Worm (Caenorhabditis elegans) whole organism, L4 larva: Measurements from ENCODE around the gene Y50D4A.6.

ENCODE experiments used
- R02D3.7 ChIP-seq: fragments of 150-350 bp; sonication (generic microtip); optimal IDR thresholded peaks from 3 replicates; lab custom pipeline; 2014; ENCODE audit warnings: missing biosample characterization, missing genetic modification characterization
- egl-43 ChIP-seq: fragments of 200-800 bp; sonication (Bioruptor generic); IDR thresholded peaks from 2 replicates; pipeline ENCODE4 v1.3.6; 2022; ENCODE audit warnings: missing genetic modification reagents, missing genetic modification characterization, missing compliant biosample characterization
- mdl-1 ChIP-seq, 2 experiments: fragments of 150-350 bp in 1 of 2; sonication (generic microtip) in 1 of 2; optimal IDR thresholded peaks; 2 replicates each; lab custom pipeline; 2014 to 2017; ENCODE audit warnings: missing biosample characterization in 2 of 2, missing genetic modification characterization in 2 of 2
- nhr-237 ChIP-seq: sonication (generic microtip); optimal IDR thresholded peaks from 2 replicates; lab custom pipeline; 2017; ENCODE audit warnings: missing biosample characterization, missing genetic modification characterization
- set-16 ChIP-seq: fragments of 200-800 bp; sonication (Bioruptor generic); IDR thresholded peaks from 2 replicates; pipeline ENCODE4 v1.3.6; 2022; ENCODE audit warnings: missing genetic modification reagents, missing genetic modification characterization, missing compliant biosample characterization
- unc-62 ChIP-seq, 3 experiments: fragments of 150-350 bp in 1 of 3; sonication (generic microtip); optimal IDR thresholded peaks in 2 of 3; peaks in 1 of 3; 1 replicate in 1 of 3; 2 replicates in 2 of 3; lab custom pipeline; 2014 to 2017; ENCODE audit warnings: missing biosample characterization in 3 of 3, missing genetic modification characterization in 3 of 3, missing genetic modification reagents in 3 of 3, missing genotype in 1 of 3
- ztf-11 ChIP-seq: fragments of 150-350 bp; optimal IDR thresholded peaks from 2 replicates; lab custom pipeline; 2014; ENCODE audit warnings: missing biosample characterization, missing genetic modification characterization

DNA sequence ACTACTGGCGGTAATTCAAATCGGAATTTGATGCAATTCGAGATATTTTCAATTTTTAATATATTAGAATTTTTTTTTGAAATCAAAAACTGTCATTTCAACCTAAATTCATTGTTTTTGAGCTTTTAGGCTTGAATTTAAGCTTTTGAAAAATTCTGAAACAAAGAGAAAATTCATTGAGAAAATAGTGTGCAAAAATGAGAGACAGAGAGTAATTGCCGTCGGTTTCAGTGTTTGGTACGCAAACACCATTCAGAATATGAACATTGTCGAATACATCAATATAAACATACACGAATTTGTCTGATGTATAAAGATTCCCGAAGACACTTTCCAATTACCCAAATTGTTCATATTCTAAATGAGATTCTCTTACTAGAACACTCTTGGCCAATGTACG, 2.6 kb upstream of the Y50D4A.6 start:
- no peak for TF ChIP-seq ztf-11 (tag; lab: Kevin White, UChicago)
- TF ChIP-seq R02D3.7 (tag; lab: Kevin White, UChicago): no peak
- no peak for TF ChIP-seq egl-43 (GFP tag; lab: Robert Waterston, UW)
- no peak for TF ChIP-seq nhr-237 (tag; lab: Kevin White, UChicago)
- no peak for TF ChIP-seq mdl-1 (tag; optimal IDR thresholded peaks at IDR 0.05; lab: Kevin White, UChicago)
- no peak for TF ChIP-seq set-16 (GFP tag; lab: Robert Waterston, UW)
- no peak for TF ChIP-seq unc-62 (GFP tag; optimal IDR thresholded peaks at IDR 0.05 in 1 of 2; lab: Kevin White, UChicago)
- TF ChIP-seq unc-62 (tag; optimal IDR thresholded peaks at IDR 0.05; lab: Kevin White, UChicago): no peak
